Worm (Caenorhabditis elegans) whole organism, early embryonic: ENCODE results near the gene H23N18.5.

Experiments
- B0310.2 ChIP-seq: sonication (generic microtip); optimal IDR thresholded peaks from 2 replicates; lab custom pipeline; 2016; ENCODE audit warnings: mild to moderate bottlenecking, missing genetic modification characterization, missing compliant biosample characterization
- F13C5.2 ChIP-seq: sonication (generic microtip); optimal IDR thresholded peaks from 2 replicates; lab custom pipeline; 2017; ENCODE audit warnings: mild to moderate bottlenecking, missing genetic modification characterization, inconsistent platforms, missing compliant biosample characterization
- ama-1 ChIP-seq: fragments of 150-350 bp; optimal IDR thresholded peaks from 2 replicates; lab custom pipeline; 2014
- ceh-13 ChIP-seq: fragments of 200-800 bp; sonication (Bioruptor generic); optimal IDR thresholded peaks from 2 replicates; lab custom pipeline; 2018; ENCODE audit warnings: mild to moderate bottlenecking, missing genetic modification characterization, missing compliant biosample characterization
- ceh-36 ChIP-seq: sonication (generic microtip); optimal IDR thresholded peaks from 2 replicates; lab custom pipeline; 2016; ENCODE audit warnings: missing genetic modification characterization, inconsistent platforms, missing compliant biosample characterization
- ets-7 ChIP-seq: sonication (generic microtip); optimal IDR thresholded peaks from 2 replicates; lab custom pipeline; 2016; ENCODE audit warnings: missing genotype, missing genetic modification characterization, missing compliant biosample characterization
- flt-1 ChIP-seq: fragments of 200-800 bp; sonication (Bioruptor generic); IDR thresholded peaks from 2 replicates; pipeline ENCODE4 v1.3.6; 2022; ENCODE audit warnings: missing genetic modification characterization, missing compliant biosample characterization
- hmbx-1 ChIP-seq: sonication (generic microtip); optimal IDR thresholded peaks from 2 replicates; lab custom pipeline; 2016; ENCODE audit warnings: mild to moderate bottlenecking, missing genetic modification characterization, missing compliant biosample characterization
- hmg-4 ChIP-seq: fragments of 200-800 bp; sonication (Bioruptor generic); optimal IDR thresholded peaks from 2 replicates; lab custom pipeline; 2018; ENCODE audit warnings: mild to moderate bottlenecking, missing genetic modification characterization, missing compliant biosample characterization
- hnd-1 ChIP-seq: sonication (generic microtip); optimal IDR thresholded peaks from 2 replicates; lab custom pipeline; 2016; ENCODE audit warnings: missing genetic modification characterization, missing compliant biosample characterization
- pes-1 ChIP-seq: fragments of 200-800 bp; sonication (Bioruptor generic); IDR thresholded peaks from 2 replicates; pipeline ENCODE4 v1.3.6; 2022; ENCODE audit warnings: missing genetic modification reagents, missing genetic modification characterization, missing compliant biosample characterization
- scrt-1 ChIP-seq: fragments of 200-800 bp; sonication (Bioruptor generic); IDR thresholded peaks from 2 replicates; pipeline ENCODE4 v1.3.6; 2022; ENCODE audit warnings: missing genetic modification characterization, missing compliant biosample characterization
- sea-1 ChIP-seq: fragments of 200-800 bp; sonication (Bioruptor generic); conservative IDR thresholded peaks from 2 replicates; pipeline ENCODE4 v1.3.6; 2022; ENCODE audit warnings: missing genetic modification characterization, missing compliant biosample characterization
- tbx-11 ChIP-seq: fragments of 200-800 bp; sonication (Bioruptor generic); IDR thresholded peaks from 2 replicates; pipeline ENCODE4 v1.3.6; 2022; ENCODE audit warnings: missing genetic modification characterization, missing compliant biosample characterization
- tbx-37 ChIP-seq: fragments of 200-800 bp; sonication (Bioruptor generic); conservative IDR thresholded peaks from 2 replicates; pipeline ENCODE4 v1.3.6; 2022; ENCODE audit warnings: missing genetic modification reagents, missing genetic modification characterization, missing compliant biosample characterization
- tra-4 ChIP-seq: sonication (generic microtip); optimal IDR thresholded peaks from 2 replicates; lab custom pipeline; 2017; ENCODE audit warnings: missing genetic modification characterization, missing compliant biosample characterization

The H23N18.5 gene

DNA sequence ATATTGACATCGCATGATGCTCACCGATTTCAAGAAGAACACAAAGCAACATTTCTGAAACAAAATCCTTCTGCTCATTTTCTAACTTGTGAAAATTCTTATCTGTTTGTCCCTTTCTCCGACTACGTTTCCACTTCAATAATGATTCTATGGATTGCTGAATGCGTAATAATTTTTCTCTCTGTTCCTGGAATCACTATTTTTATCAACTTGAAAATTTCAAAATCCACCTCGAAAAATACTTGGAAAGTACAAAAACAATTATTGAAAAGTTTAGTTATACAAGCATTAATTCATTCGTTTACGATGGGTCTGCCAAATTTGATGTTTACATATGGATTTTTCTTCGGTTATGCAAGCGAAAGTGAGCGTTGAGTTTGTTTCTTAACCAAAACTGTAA lies 9.8 kb upstream of the H23N18.5 start, which contains the start of gene srh-22:
srh-22 (plus strand) TSS at position 301 of the 400 bp plus-strand sequence.
- TF ChIP-seq flt-1 (GFP tag; lab: Robert Waterston, UW): no peak
- TF ChIP-seq sea-1 (GFP tag; lab: Robert Waterston, UW): no peak
- no peak for TF ChIP-seq pes-1 (GFP tag; lab: Robert Waterston, UW)
- no peak for TF ChIP-seq scrt-1 (GFP tag; lab: Robert Waterston, UW)
- TF ChIP-seq hmg-4 (GFP tag; lab: Kevin White, UChicago): no peak
- no peak for TF ChIP-seq ceh-36
- no peak for TF ChIP-seq ama-1 (lab: Kevin White, UChicago)
- TF ChIP-seq hmbx-1 (tag; lab: Kevin White, UChicago): no peak
- TF ChIP-seq tbx-37 (GFP tag; lab: Robert Waterston, UW): no peak
- no peak for TF ChIP-seq tbx-11 (GFP tag; lab: Robert Waterston, UW)

DNA sequence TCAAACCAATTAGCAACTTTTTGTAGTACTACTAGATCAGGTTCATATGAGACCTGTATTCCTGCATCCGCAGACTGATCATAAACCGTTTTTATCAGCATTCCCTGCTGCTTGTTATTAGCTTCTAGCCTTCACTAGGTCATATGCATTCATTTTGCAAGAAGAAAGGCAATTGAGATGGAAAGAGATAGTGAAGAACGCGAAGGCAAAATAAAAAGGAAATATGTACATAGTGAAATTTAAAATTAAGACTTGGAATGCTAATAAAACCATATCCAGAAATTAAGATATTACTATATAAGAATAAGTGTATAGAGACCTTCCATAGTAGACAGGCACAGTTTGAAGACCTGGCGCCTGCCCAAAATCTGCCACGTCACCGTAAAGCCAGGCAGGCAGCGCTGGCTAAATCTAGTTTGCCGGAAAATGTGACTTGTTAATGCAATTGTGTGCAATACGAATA lies 8.5 kb upstream of the H23N18.5 start, which contains the start of the genes C02E7.8 and srh-23:
C02E7.8 (minus strand) TSS at position 101 of the 463 bp plus-strand sequence.
srh-23 (plus strand) TSS at position 413 of the 463 bp plus-strand sequence.
- TF ChIP-seq ets-7 (no peak), hmbx-1 (tag; lab: Kevin White, UChicago) (no peak), flt-1 (GFP tag; lab: Robert Waterston, UW) (no peak), pes-1 (GFP tag; lab: Robert Waterston, UW) (no peak), F13C5.2 (tag; lab: Kevin White, UChicago) (no peak), sea-1 (GFP tag; lab: Robert Waterston, UW) (no peak)

DNA sequence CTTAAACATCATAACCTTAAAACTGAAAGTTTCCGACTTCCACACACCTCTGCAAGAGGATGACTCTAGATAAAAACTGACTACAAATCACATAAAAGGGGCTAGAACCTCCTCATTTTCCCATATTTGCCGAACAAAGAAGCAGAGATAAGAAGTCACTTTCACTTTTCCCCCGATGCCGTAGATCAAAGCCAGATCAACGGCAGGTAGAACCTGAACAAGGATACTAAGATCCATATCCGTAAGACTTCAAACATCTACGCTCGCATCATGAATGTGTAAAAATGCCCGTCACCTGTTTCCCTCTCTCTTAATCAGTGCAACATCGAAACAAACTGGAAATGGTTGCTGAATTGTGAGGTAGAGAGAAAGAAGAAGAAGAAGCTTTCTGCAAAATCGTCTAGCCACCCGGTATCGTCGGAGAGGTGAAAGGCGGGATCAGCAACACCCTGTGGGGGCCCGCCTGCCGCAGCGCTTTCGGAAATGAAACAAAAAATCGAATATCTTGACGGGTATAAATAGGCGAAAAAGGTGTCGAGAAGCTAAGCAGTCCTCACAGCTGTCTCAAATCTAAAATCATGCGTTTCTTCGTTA lies 6.6 kb upstream of the H23N18.5 start, which contains the start of gene C02E7.6:
C02E7.6 (plus strand) TSS at position 544 of the 594 bp plus-strand sequence.
- TF ChIP-seq hnd-1 (tag; lab: Kevin White, UChicago): no peak
- no peak for TF ChIP-seq hmg-4 (GFP tag; lab: Kevin White, UChicago)

DNA sequence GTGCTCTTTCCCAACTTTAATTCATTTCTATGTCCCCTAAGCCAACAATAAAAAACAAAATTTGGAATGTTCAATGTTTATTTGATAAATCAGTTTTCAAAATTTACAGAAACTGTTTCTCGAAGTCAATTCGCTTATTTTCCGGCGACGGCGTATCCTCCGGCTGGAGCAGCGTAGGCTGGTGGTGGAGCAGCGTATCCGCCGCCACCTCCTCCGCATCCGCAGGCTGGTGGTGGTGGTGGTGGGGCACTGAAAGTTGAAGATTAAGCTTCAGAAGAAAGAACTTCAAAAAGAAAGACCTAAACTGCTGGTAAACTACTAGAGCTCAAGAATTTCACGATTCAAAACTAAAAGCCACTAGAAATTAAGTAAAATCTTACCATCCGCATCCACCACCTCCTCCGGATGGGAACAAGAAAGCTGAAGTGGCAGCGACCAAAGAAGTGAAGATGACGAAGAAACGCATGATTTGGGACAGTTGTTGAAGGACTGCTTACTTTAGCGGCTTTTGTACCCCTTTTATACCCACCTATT lies 6.0 kb upstream of the H23N18.5 start, which contains the start of gene C02E7.7:
C02E7.7 (minus strand) TSS at position 484 of the 534 bp plus-strand sequence.
- TF ChIP-seq tra-4 (tag; lab: Kevin White, UChicago) (no peak), hnd-1 (tag; lab: Kevin White, UChicago) (no peak), ceh-36 (no peak), ets-7 (no peak), B0310.2 (no peak), ama-1 (lab: Kevin White, UChicago) (no peak)

DNA sequence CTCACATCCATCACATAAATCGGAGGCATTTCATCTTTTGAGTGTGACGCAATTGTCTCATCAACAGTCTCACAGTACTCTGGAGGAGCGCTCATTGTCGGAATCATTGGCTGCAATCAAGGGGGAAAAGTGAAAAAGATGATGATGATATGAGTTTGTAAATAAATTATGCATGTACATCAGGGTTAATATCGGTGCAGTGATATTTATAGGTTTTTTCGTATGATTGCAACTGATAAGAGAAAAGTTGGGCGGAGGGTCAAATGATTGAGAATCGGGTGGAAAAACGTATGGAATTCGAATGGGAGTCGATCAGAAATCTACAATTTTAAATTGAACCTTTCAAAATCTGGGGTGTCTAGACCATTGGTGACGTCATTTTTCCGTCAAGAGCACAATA lies 2.7 kb upstream of the H23N18.5 start, which contains the start of gene H23N18.6:
H23N18.6 (minus strand) TSS at position 201 of the 400 bp plus-strand sequence.
- TF ChIP-seq ets-7: no peak
- TF ChIP-seq ceh-36: no peak
- no peak for TF ChIP-seq scrt-1 (GFP tag; lab: Robert Waterston, UW)
- no peak for TF ChIP-seq sea-1 (GFP tag; lab: Robert Waterston, UW)
- TF ChIP-seq tbx-11 (GFP tag; lab: Robert Waterston, UW): no peak
- TF ChIP-seq ceh-13 (GFP tag; lab: Kevin White, UChicago): no peak
- TF ChIP-seq ama-1 (lab: Kevin White, UChicago): no peak

DNA sequence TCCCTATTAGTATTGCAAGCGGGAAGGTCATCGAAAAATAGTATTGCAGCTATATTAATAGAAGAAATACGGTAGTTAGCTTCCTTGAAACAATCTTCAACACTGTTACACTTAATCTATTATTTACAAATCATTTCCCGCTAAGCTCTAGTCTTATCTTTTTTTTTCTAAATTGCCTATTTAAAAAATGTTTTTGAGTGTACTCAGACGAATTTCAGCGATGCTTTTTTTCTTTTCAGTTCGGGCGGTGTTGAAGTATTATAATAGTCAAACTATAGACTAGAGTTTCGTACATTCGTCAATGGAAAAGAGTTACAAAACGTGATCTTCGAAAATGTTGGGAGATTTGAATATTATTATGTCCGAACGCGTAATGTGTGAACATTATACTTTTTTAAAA lies 1.7 kb upstream of the H23N18.5 start:
- TF ChIP-seq tra-4 (tag; lab: Kevin White, UChicago) (no peak), ceh-13 (GFP tag; lab: Kevin White, UChicago) (no peak)

DNA sequence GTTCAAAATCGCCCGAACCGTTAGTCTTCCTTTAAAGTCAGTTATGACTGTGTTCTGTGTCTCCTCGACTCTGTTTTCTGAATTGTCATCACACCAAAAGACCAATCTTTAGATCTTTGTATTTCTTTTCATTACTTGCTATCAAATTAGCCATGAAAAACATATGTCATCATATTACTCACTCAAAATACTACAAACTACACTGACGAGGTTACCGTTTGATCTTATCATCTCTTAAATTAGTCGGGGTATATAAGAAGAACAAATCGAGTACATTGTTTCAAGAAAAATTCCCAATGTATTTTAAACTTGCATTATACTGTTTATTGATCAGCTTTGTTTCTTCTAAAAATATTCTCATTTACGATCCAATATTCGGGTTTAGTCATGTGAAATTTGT lies 3.6 kb downstream of the H23N18.5 start, which contains the start of gene ugt-13:
ugt-13 (plus strand) TSS at position 294 of the 400 bp plus-strand sequence.
- TF ChIP-seq ama-1 (lab: Kevin White, UChicago) (no peak), B0310.2 (no peak), ceh-36 (no peak), tbx-37 (GFP tag; lab: Robert Waterston, UW) (no peak), scrt-1 (GFP tag; lab: Robert Waterston, UW) (no peak), hnd-1 (tag; lab: Kevin White, UChicago) (no peak)

DNA sequence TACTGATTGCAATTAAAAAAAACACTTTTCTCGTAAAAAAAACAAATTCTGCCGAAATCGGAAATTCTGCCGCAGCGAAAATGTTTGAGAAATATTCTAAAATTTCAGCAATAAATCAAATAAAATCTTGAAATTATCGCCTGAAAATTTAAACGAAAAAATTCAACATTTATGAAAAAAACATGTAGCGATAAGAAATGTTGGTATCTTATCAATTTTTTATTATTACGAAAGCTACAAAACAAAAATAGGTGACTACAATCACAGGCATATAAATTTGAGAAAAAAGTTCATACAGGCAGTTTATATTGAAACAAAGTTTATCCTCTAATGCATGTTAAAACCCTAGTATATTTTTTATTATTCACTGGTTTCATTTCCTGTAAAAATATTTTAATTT lies 6.2 kb downstream of the H23N18.5 start, which contains the start of gene ugt-14:
ugt-14 (plus strand) TSS at position 301 of the 400 bp plus-strand sequence.
- TF ChIP-seq F13C5.2 (tag; lab: Kevin White, UChicago): no peak
- TF ChIP-seq ets-7: no peak
- TF ChIP-seq ama-1 (lab: Kevin White, UChicago): no peak
- no peak for TF ChIP-seq ceh-36
- no peak for TF ChIP-seq scrt-1 (GFP tag; lab: Robert Waterston, UW)
- TF ChIP-seq tra-4 (tag; lab: Kevin White, UChicago): no peak
- TF ChIP-seq tbx-11 (GFP tag; lab: Robert Waterston, UW): no peak

DNA sequence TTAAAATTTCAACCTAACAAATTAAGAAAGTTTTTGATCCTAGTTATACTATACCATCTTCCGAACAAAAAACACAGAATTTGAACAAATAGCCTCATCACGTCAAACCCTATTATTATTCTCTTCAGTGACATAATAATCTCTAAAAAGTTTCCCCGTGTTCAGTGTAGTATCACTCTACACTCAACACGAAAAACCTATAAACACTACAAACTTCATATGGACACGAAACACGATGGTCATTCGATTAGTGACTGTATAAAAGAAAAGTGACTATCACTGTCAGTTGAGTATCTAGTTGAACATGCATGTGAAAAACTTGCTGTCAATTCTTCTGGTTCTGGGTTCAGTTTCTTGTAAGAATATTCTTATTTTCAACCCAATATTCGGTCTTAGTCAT lies 8.5 kb downstream of the H23N18.5 start, which contains the start of gene ugt-8:
ugt-8 (plus strand) TSS at position 235 of the 400 bp plus-strand sequence.
- no peak for TF ChIP-seq tra-4 (tag; lab: Kevin White, UChicago)
- no peak for TF ChIP-seq hnd-1 (tag; lab: Kevin White, UChicago)
- no peak for TF ChIP-seq ceh-36
- no peak for TF ChIP-seq ama-1 (lab: Kevin White, UChicago)
- TF ChIP-seq pes-1 (GFP tag; lab: Robert Waterston, UW): no peak
- no peak for TF ChIP-seq scrt-1 (GFP tag; lab: Robert Waterston, UW)
- no peak for TF ChIP-seq flt-1 (GFP tag; lab: Robert Waterston, UW)
- no peak for TF ChIP-seq tbx-37 (GFP tag; lab: Robert Waterston, UW)
